Worm (Caenorhabditis elegans) whole organism, L3 larva: Measurements from ENCODE around the gene lurp-2.

Source experiments
- ZK546.5 ChIP-seq: sonication (generic microtip); optimal IDR thresholded peaks from 2 replicates; lab custom pipeline; 2017; ENCODE audit warnings: missing biosample characterization, missing genetic modification characterization
- ama-1 ChIP-seq: fragments of 150-350 bp; optimal IDR thresholded peaks from 2 replicates; lab custom pipeline; 2018
- ceh-16 ChIP-seq: sonication (generic microtip); optimal IDR thresholded peaks from 2 replicates; lab custom pipeline; 2017; ENCODE audit warnings: missing biosample characterization, missing genetic modification characterization
- ceh-28 ChIP-seq: fragments of 150-350 bp; optimal IDR thresholded peaks from 2 replicates; lab custom pipeline; 2014; ENCODE audit warnings: missing biosample characterization, missing genetic modification reagents, missing genetic modification characterization
- ceh-82 ChIP-seq: fragments of 150-350 bp; optimal IDR thresholded peaks from 2 replicates; lab custom pipeline; 2014; ENCODE audit warnings: missing biosample characterization, missing genetic modification characterization
- daf-12 ChIP-seq: fragments of 150-350 bp; optimal IDR thresholded peaks from 2 replicates; lab custom pipeline; 2014; ENCODE audit warnings: missing biosample characterization, missing genetic modification reagents, missing genetic modification characterization
- egl-27 ChIP-seq: sonication (generic microtip); optimal IDR thresholded peaks from 4 replicates; lab custom pipeline; 2017; ENCODE audit warnings: missing biosample characterization, missing genetic modification reagents, missing genetic modification characterization
- egl-5 ChIP-seq: fragments of 150-350 bp; optimal IDR thresholded peaks from 2 replicates; lab custom pipeline; 2017; ENCODE audit warnings: missing biosample characterization, missing genetic modification reagents, missing genetic modification characterization, inconsistent platforms
- elt-1 ChIP-seq: fragments of 150-350 bp; optimal IDR thresholded peaks from 2 replicates; lab custom pipeline; 2014; ENCODE audit warnings: missing biosample characterization, missing genetic modification characterization
- elt-2 ChIP-seq: sonication (generic microtip); optimal IDR thresholded peaks from 2 replicates; lab custom pipeline; 2016; ENCODE audit warnings: missing genetic modification reagents, mild to moderate bottlenecking, missing genetic modification characterization, missing compliant biosample characterization
- elt-3 ChIP-seq, 3 experiments: fragments of 150-350 bp in 1 of 3; sonication (generic microtip) in 2 of 3; optimal IDR thresholded peaks; 2 replicates in 2 of 3; 4 replicates in 1 of 3; lab custom pipeline; 2014 to 2017; ENCODE audit warnings: missing biosample characterization in 3 of 3, missing genetic modification characterization in 3 of 3
- fkh-10 ChIP-seq: sonication (generic microtip); optimal IDR thresholded peaks from 2 replicates; lab custom pipeline; 2017; ENCODE audit warnings: missing biosample characterization, missing genetic modification reagents, missing genetic modification characterization
- hmg-11 ChIP-seq: sonication (generic microtip); optimal IDR thresholded peaks from 2 replicates; lab custom pipeline; 2016; ENCODE audit warnings: missing genetic modification characterization, missing compliant biosample characterization
- lin-15B ChIP-seq: fragments of 150-350 bp; optimal IDR thresholded peaks from 2 replicates; lab custom pipeline; 2014; ENCODE audit warnings: missing biosample characterization, missing genetic modification characterization
- lsy-12 ChIP-seq: sonication (generic microtip); optimal IDR thresholded peaks from 2 replicates; lab custom pipeline; 2016; ENCODE audit warnings: mild to moderate bottlenecking, missing genetic modification characterization, missing compliant biosample characterization
- mdl-1 ChIP-seq: fragments of 150-350 bp; optimal IDR thresholded peaks from 2 replicates; lab custom pipeline; 2014; ENCODE audit warnings: missing biosample characterization, missing genetic modification characterization
- mml-1 ChIP-seq: fragments of 150-350 bp; sonication (generic microtip); optimal IDR thresholded peaks from 3 replicates; lab custom pipeline; 2014; ENCODE audit warnings: missing biosample characterization, missing genetic modification characterization
- nfya-1 ChIP-seq: sonication (generic microtip); optimal IDR thresholded peaks from 2 replicates; lab custom pipeline; 2017; ENCODE audit warnings: missing genetic modification characterization, mild to moderate bottlenecking, missing compliant biosample characterization, antibody characterized with exemption, moderate library complexity; ENCODE audit not compliant: insufficient read depth
- nhr-23 ChIP-seq: fragments of 150-350 bp; optimal IDR thresholded peaks from 2 replicates; lab custom pipeline; 2014; ENCODE audit warnings: missing biosample characterization, missing genetic modification reagents, missing genetic modification characterization
- nhr-237 ChIP-seq: fragments of 150-350 bp; optimal IDR thresholded peaks from 2 replicates; lab custom pipeline; 2014; ENCODE audit warnings: missing biosample characterization, missing genetic modification characterization
- nhr-25 ChIP-seq: sonication (generic microtip); optimal IDR thresholded peaks from 2 replicates; lab custom pipeline; 2017; ENCODE audit warnings: missing biosample characterization, missing genetic modification characterization
- nhr-28 ChIP-seq: fragments of 150-350 bp; optimal IDR thresholded peaks from 2 replicates; lab custom pipeline; 2014; ENCODE audit warnings: missing biosample characterization, missing genetic modification characterization
- nhr-43 ChIP-seq: sonication (generic microtip); optimal IDR thresholded peaks from 2 replicates; lab custom pipeline; 2016; ENCODE audit warnings: mild to moderate bottlenecking, missing genetic modification characterization, missing compliant biosample characterization; ENCODE audit not compliant: poor library complexity, severe bottlenecking
- nhr-76 ChIP-seq: fragments of 150-350 bp; sonication (generic microtip); optimal IDR thresholded peaks from 5 replicates; lab custom pipeline; 2014; ENCODE audit warnings: missing biosample characterization, missing genetic modification characterization
- pha-4 ChIP-seq: fragments of 150-350 bp; optimal IDR thresholded peaks from 2 replicates; lab custom pipeline; 2014; ENCODE audit warnings: missing biosample characterization, missing genetic modification reagents, missing genetic modification characterization
- pqm-1 ChIP-seq: fragments of 150-350 bp; optimal IDR thresholded peaks from 2 replicates; lab custom pipeline; 2017; ENCODE audit warnings: missing biosample characterization, missing genetic modification characterization, inconsistent platforms
- sea-2 ChIP-seq: fragments of 150-350 bp; sonication (generic microtip); optimal IDR thresholded peaks from 4 replicates; lab custom pipeline; 2014; ENCODE audit warnings: missing biosample characterization, missing genetic modification reagents, missing genetic modification characterization
- skn-1 ChIP-seq: fragments of 150-350 bp; optimal IDR thresholded peaks from 2 replicates; lab custom pipeline; 2014; ENCODE audit warnings: missing biosample characterization, missing genetic modification characterization
- snpc-4 ChIP-seq: fragments of 150-350 bp; optimal IDR thresholded peaks from 2 replicates; lab custom pipeline; 2014; ENCODE audit warnings: missing biosample characterization, missing genetic modification characterization
- tbx-2 ChIP-seq: sonication (generic microtip); optimal IDR thresholded peaks from 2 replicates; lab custom pipeline; 2016; ENCODE audit warnings: mild to moderate bottlenecking, missing genetic modification characterization, missing compliant biosample characterization
- unc-39 ChIP-seq: sonication (generic microtip); optimal IDR thresholded peaks from 4 replicates; lab custom pipeline; 2017; ENCODE audit warnings: missing biosample characterization, missing genetic modification characterization
- zag-1 ChIP-seq: fragments of 150-350 bp; optimal IDR thresholded peaks from 2 replicates; lab custom pipeline; 2014; ENCODE audit warnings: missing biosample characterization, missing genetic modification characterization
- ztf-11 ChIP-seq: fragments of 150-350 bp; optimal IDR thresholded peaks from 2 replicates; lab custom pipeline; 2014; ENCODE audit warnings: missing biosample characterization, missing genetic modification characterization

The lurp-2 gene

ce11 chrV:13423045-13423444 lies 30.4 kb upstream of the lurp-2 start, which contains the start of gene srv-9:
srv-9 (minus strand) TSS chrV:13423145.
- no peak for TF ChIP-seq lin-15B (tag; lab: Kevin White, UChicago)
- TF ChIP-seq ceh-16 (tag; lab: Kevin White, UChicago) = no peak
- no peak for TF ChIP-seq nhr-23 (tag; lab: Kevin White, UChicago)
- no peak for TF ChIP-seq nhr-25 (tag; lab: Kevin White, UChicago)
- no peak for TF ChIP-seq snpc-4 (tag; lab: Kevin White, UChicago)
- TF ChIP-seq, all 47 proteins: peak for 0

- TF ChIP-seq ztf-11 (no peak), elt-1 (tag; lab: Kevin White, UChicago) (no peak)
These were observed 29.8 kb upstream of the lurp-2 start, which contains the start of gene srv-10 for ce11 chrV:13423608-13424007. srv-10 (plus strand) TSS chrV:13423908.

DNA sequence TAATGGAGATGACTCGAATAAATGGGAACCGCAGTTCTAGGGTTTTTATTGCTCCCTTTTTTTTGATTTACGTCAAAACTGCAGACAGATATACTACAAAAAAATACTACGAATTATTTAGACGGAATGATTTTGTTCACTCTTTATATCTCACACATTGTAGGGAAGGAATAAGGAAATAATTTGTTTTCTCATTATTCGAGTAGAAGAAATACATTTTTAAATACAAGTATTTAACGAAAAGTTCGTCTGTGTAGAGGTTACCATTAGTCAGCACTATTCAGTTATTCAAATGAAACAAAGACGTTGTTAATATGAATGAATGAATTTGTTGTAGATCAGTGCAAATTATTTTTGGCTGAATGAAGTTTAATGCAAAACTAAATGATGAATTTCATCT lies 26.7 kb upstream of the lurp-2 start, which contains the start of gene srd-18:
srd-18 (minus strand) TSS at position 101 of the 400 bp plus-strand sequence.
- no peak for TF ChIP-seq pqm-1 (tag; lab: Kevin White, UChicago)
- no peak for TF ChIP-seq sea-2 (GFP tag; lab: Kevin White, UChicago)
- no peak for TF ChIP-seq hmg-11 (tag; lab: Kevin White, UChicago)
- TF ChIP-seq ceh-16 (tag; lab: Kevin White, UChicago) = no peak
- no peak for TF ChIP-seq nfya-1 (tag; lab: Kevin White, UChicago)
- TF ChIP-seq egl-5 (tag; lab: Kevin White, UChicago) = no peak
- no peak for TF ChIP-seq nhr-23 (tag; lab: Kevin White, UChicago)
- TF ChIP-seq ceh-28 = no peak
- TF ChIP-seq ZK546.5 = no peak
- no peak for TF ChIP-seq snpc-4 (tag; lab: Kevin White, UChicago)
- no peak for TF ChIP-seq unc-39
- no peak for TF ChIP-seq zag-1 (tag; lab: Kevin White, UChicago)
- TF ChIP-seq elt-1 (tag; lab: Kevin White, UChicago) = no peak
- no peak for TF ChIP-seq nhr-25 (tag; lab: Kevin White, UChicago)
- TF ChIP-seq ztf-11 = no peak
- no peak for TF ChIP-seq nhr-43 (tag; lab: Kevin White, UChicago)
- no peak for TF ChIP-seq mdl-1 (tag; lab: Kevin White, UChicago)
- TF ChIP-seq ceh-82 (tag; lab: Kevin White, UChicago) = no peak
- TF ChIP-seq nhr-237 (tag; lab: Kevin White, UChicago) = no peak
- no peak for TF ChIP-seq daf-12

ce11 chrV:13427378-13427777 lies 26.1 kb upstream of the lurp-2 start:
- no peak for TF ChIP-seq lsy-12
- no peak for TF ChIP-seq ztf-11

DNA sequence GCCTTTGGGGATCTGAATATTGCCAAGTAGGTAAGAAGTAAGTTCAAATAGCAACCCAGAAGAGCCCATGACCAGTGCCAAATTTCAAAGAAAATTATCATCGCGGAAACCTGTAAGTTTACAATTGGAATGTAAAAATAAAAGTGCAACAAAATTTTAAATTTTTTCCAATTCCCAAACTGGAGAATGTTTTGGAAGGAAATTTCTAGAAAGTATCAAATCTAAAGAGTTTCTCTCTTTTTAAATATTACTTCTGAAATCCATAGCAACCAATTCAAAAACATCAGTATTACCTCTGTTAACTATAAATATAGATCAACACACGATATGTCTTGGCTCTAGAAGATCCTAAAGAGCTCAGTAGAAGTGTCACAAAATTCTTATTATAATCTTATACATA lies 24.8 kb upstream of the lurp-2 start, which contains the start of gene srd-19:
srd-19 (minus strand) TSS at position 101 of the 400 bp plus-strand sequence.
- TF ChIP-seq tbx-2 (tag; lab: Kevin White, UChicago) (no peak), lin-15B (tag; lab: Kevin White, UChicago) (no peak), elt-3 (tag; optimal IDR thresholded peaks at IDR 0.05; lab: Kevin White, UChicago) (no peak), pqm-1 (tag; lab: Kevin White, UChicago) (no peak), nhr-23 (tag; lab: Kevin White, UChicago) (no peak), mml-1 (no peak), lsy-12 (no peak), ceh-16 (tag; lab: Kevin White, UChicago) (no peak), sea-2 (GFP tag; lab: Kevin White, UChicago) (no peak), nhr-28 (no peak), nhr-237 (tag; lab: Kevin White, UChicago) (no peak)

DNA sequence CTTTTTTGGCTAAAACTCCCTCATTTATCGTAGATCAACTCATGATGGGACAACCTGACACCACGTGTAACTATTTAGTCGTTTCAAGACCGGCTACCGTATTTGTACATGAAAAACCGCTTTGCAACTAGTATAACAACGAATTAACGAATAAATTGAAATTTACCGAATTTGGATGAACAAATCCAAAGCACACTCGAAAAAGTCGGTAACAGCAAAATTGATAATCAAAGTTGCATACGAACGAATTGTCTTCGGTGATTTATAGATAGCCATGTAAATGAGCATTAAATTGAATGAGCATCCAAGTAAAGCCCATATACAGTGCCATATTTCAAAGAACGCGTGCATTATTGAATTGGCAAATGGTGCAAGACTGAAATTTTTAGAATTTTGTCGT lies 21.1 kb upstream of the lurp-2 start, which contains the start of gene srd-17:
srd-17 (minus strand) TSS at position 351 of the 400 bp plus-strand sequence.
- no peak for TF ChIP-seq nhr-28
- TF ChIP-seq skn-1 (tag; lab: Kevin White, UChicago) = no peak
- TF ChIP-seq elt-3 (tag; optimal IDR thresholded peaks at IDR 0.05; lab: Kevin White, UChicago) = no peak
- no peak for TF ChIP-seq sea-2 (GFP tag; lab: Kevin White, UChicago)
- no peak for TF ChIP-seq nhr-76 (tag; lab: Kevin White, UChicago)
- TF ChIP-seq fkh-10 (GFP tag; lab: Kevin White, UChicago) = no peak
- TF ChIP-seq nfya-1 (tag; lab: Kevin White, UChicago) = no peak
- TF ChIP-seq ama-1 = no peak
- TF ChIP-seq egl-27 (tag; lab: Kevin White, UChicago) = no peak
- TF ChIP-seq unc-39 = no peak
- TF ChIP-seq elt-2 (tag; lab: Kevin White, UChicago) = no peak
- no peak for TF ChIP-seq pha-4 (tag; lab: Kevin White, UChicago)
- no peak for TF ChIP-seq ztf-11
- TF ChIP-seq hmg-11 (tag; lab: Kevin White, UChicago) = no peak
